Worm (Caenorhabditis elegans): Measurements from ENCODE around the gene acs-15.
A peak's percentile ranks its signal among the peaks of the same experiment; 100 is the strongest.
"Not testable (repeated sequence)": the region's sequence is repeated elsewhere in the genome, so short reads cannot be mapped to it uniquely, and the experiment has no call there.

Gene acs-15

ce11 chrII:950374-950773 lies 17.6 kb downstream of the acs-15 start:
- no peak for TF ChIP-seq mab-5 (tag; optimal IDR thresholded peaks at IDR 0.05)
- TF ChIP-seq unc-39 (tag; optimal IDR thresholded peaks at IDR 0.05): no peak
- no peak for TF ChIP-seq unc-120 (tag; optimal IDR thresholded peaks at IDR 0.05; ENCODE audit: poor library complexity, severe bottlenecking)
- TF ChIP-seq lin-32 (GFP tag; optimal IDR thresholded peaks at IDR 0.05): no peak
- TF ChIP-seq sptf-1 (tag; optimal IDR thresholded peaks at IDR 0.05): no peak
- no peak for TF ChIP-seq bed-3 (GFP tag; optimal IDR thresholded peaks at IDR 0.05)
- no peak for TF ChIP-seq lsy-2 (tag; optimal IDR thresholded peaks at IDR 0.05)
- no peak for TF ChIP-seq zip-8 (tag; optimal IDR thresholded peaks at IDR 0.05)
- TF ChIP-seq nhr-28 (tag; optimal IDR thresholded peaks at IDR 0.05): no peak
- TF ChIP-seq drap-1 (GFP tag; optimal IDR thresholded peaks at IDR 0.05): no peak
- TF ChIP-seq nhr-2 (tag; optimal IDR thresholded peaks at IDR 0.05): no peak
- TF ChIP-seq elt-3 (tag; optimal IDR thresholded peaks at IDR 0.05): no peak
- no peak for TF ChIP-seq cnd-1 (tag; optimal IDR thresholded peaks at IDR 0.05)

- TF ChIP-seq zip-8 (tag; optimal IDR thresholded peaks at IDR 0.05): no peak
- no peak for TF ChIP-seq snpc-4 (tag; optimal IDR thresholded peaks at IDR 0.05)
- TF ChIP-seq lin-32 (GFP tag; optimal IDR thresholded peaks at IDR 0.05): no peak
- no peak for TF ChIP-seq tbx-8 (GFP tag; optimal IDR thresholded peaks at IDR 0.05)
- no peak for TF ChIP-seq bed-3 (GFP tag; optimal IDR thresholded peaks at IDR 0.05)
- TF ChIP-seq sptf-1 (tag; optimal IDR thresholded peaks at IDR 0.05): no peak
- TF ChIP-seq ztf-11 (tag; optimal IDR thresholded peaks at IDR 0.05): no peak
- no peak for TF ChIP-seq M03D4.4 (tag; optimal IDR thresholded peaks at IDR 0.05)
- no peak for TF ChIP-seq ham-2 (GFP tag; optimal IDR thresholded peaks at IDR 0.05)
- TF ChIP-seq nhr-76 (tag; optimal IDR thresholded peaks at IDR 0.05): no peak
Observed at ce11 chrII:953052-953451, 20.2 kb downstream of the acs-15 start.

- TF ChIP-seq nhr-2 (tag; optimal IDR thresholded peaks at IDR 0.05); hlh-1 (tag; optimal IDR thresholded peaks at IDR 0.05); tbx-8 (GFP tag; optimal IDR thresholded peaks at IDR 0.05): not testable (repeated sequence)
Observed at ce11 chrII:954626-955025, 21.8 kb downstream of the acs-15 start, which contains the start of gene fbxc-7. fbxc-7 (plus strand) TSS chrII:954926.

- TF ChIP-seq blmp-1 (tag; optimal IDR thresholded peaks at IDR 0.05) (no peak), pha-4 (tag; optimal IDR thresholded peaks at IDR 0.05) (no peak)
Observed at ce11 chrII:958618-959017, 25.8 kb downstream of the acs-15 start, which contains the start of gene sdz-4. sdz-4 (plus strand) TSS chrII:958918.

ce11 chrII:960218-960617 lies 27.4 kb downstream of the acs-15 start, which contains the start of the genes C32B5.18 and C32B5.7:
C32B5.18 (plus strand) TSS chrII:960518.
C32B5.7 (plus strand) TSS chrII:960528.
- TF ChIP-seq bed-3 (GFP tag; optimal IDR thresholded peaks at IDR 0.05) (no peak), cnd-1 (tag; optimal IDR thresholded peaks at IDR 0.05) (peak; percentile 35), nhr-2 (tag; optimal IDR thresholded peaks at IDR 0.05) (peak; percentile 13), mls-2 (tag; optimal IDR thresholded peaks at IDR 0.05) (no peak), unc-62 (GFP tag; optimal IDR thresholded peaks at IDR 0.05) (no peak), elt-3 (tag; optimal IDR thresholded peaks at IDR 0.05) (no peak), ceh-39 (tag; optimal IDR thresholded peaks at IDR 0.05) (peak; percentile 20)

ce11 chrII:961961-962360 lies 29.1 kb downstream of the acs-15 start, which contains the start of gene C32B5.13:
C32B5.13 (minus strand) TSS chrII:962061.
- no peak for TF ChIP-seq tbx-8 (GFP tag; optimal IDR thresholded peaks at IDR 0.05)
- no peak for TF ChIP-seq ztf-11 (tag; optimal IDR thresholded peaks at IDR 0.05)
- TF ChIP-seq mep-1 (tag; optimal IDR thresholded peaks at IDR 0.05): no peak
- no peak for TF ChIP-seq bed-3 (GFP tag; optimal IDR thresholded peaks at IDR 0.05)
- no peak for TF ChIP-seq unc-39 (tag; optimal IDR thresholded peaks at IDR 0.05)
- no peak for TF ChIP-seq sem-2 (GFP tag; optimal IDR thresholded peaks at IDR 0.05)
- no peak for TF ChIP-seq nhr-2 (tag; optimal IDR thresholded peaks at IDR 0.05)
- no peak for TF ChIP-seq flh-1 (GFP tag; optimal IDR thresholded peaks at IDR 0.05)
- no peak for TF ChIP-seq cnd-1 (tag; optimal IDR thresholded peaks at IDR 0.05)
- no peak for TF ChIP-seq lsy-2 (tag; optimal IDR thresholded peaks at IDR 0.05)
- no peak for TF ChIP-seq snpc-4 (tag; optimal IDR thresholded peaks at IDR 0.05)
- no peak for TF ChIP-seq drap-1 (GFP tag; optimal IDR thresholded peaks at IDR 0.05)
- TF ChIP-seq M03D4.4 (tag; optimal IDR thresholded peaks at IDR 0.05): no peak
- no peak for TF ChIP-seq ceh-43 (GFP tag; optimal IDR thresholded peaks at IDR 0.05)
- no peak for TF ChIP-seq mab-5 (tag; optimal IDR thresholded peaks at IDR 0.05)
- no peak for TF ChIP-seq nhr-12 (tag; optimal IDR thresholded peaks at IDR 0.05)
- no peak for TF ChIP-seq ces-1 (GFP tag; optimal IDR thresholded peaks at IDR 0.05)
- no peak for TF ChIP-seq hlh-1 (tag; optimal IDR thresholded peaks at IDR 0.05)
- no peak for TF ChIP-seq blmp-1 (tag; optimal IDR thresholded peaks at IDR 0.05)
- TF ChIP-seq lin-13 (tag; optimal IDR thresholded peaks at IDR 0.05): no peak

Measured in whole organism, mixed stage, embryonic.